Worm (Caenorhabditis elegans): Measurements from ENCODE around the gene cyp-23A1.

DNA sequence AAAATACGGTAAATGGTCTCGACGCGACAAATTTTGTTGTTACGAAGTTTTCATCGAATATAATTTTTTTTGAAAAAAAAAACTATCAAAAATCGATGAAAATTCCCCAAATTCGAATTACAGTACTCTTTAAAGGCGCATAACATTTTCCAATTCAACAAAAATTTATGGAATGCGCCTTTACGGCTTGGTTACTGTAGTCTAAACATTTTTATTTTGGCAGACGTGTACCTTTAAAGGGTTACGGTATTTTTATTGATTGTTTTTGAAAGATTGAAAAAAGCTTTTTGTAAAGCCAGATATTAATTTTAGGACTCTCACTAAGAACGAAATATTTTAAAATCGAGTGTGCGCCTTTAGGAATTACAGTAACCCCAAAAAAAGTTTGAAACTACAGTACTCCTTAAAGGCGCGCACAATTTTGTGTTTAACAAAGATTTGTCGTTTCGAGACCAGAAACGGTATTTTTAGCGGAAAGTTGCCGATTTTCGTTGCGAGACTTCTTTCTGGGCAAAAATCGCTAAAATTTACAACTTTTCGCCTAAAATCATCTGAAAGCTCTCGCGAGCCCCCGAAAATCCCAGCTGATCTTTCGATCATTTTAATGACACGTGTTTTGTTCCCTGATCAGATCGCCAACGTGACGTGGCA, 37.9 kb upstream of the cyp-23A1 start:
- TF ChIP-seq hmg-4 (GFP tag; optimal IDR thresholded peaks at IDR 0.05) = no peak
- no peak for TF ChIP-seq aly-1 (tag; optimal IDR thresholded peaks at IDR 0.05)
- no peak for TF ChIP-seq ama-1 (optimal IDR thresholded peaks at IDR 0.05)
- TF ChIP-seq tra-4 (tag; optimal IDR thresholded peaks at IDR 0.05) = no peak
- TF ChIP-seq scrt-1 (GFP tag; IDR thresholded peaks at IDR 0.05) = no peak

All from whole organism, early embryonic.